Fruit fly (Drosophila melanogaster) whole organism, embryonic: Measurements from ENCODE around the gene Set2.

Source experiments
- Ada2b ChIP-seq: fragments of 200-800 bp; sonication (Bioruptor generic); IDR thresholded peaks from 2 replicates; pipeline ENCODE4 v1.3.6; 2022; ENCODE audit warnings: missing biosample characterization, missing genetic modification characterization
- CG10543 ChIP-seq: fragments of 200-800 bp; sonication (Bioruptor generic); optimal IDR thresholded peaks from 3 replicates; lab custom pipeline; 2017; ENCODE audit warnings: missing biosample characterization, mild to moderate bottlenecking, missing genetic modification characterization, moderate library complexity
- CG10979 ChIP-seq: fragments of 200-800 bp; sonication (Bioruptor generic); optimal IDR thresholded peaks from 2 replicates; lab custom pipeline; 2018; ENCODE audit warnings: missing biosample characterization, mild to moderate bottlenecking, missing genetic modification characterization, moderate library complexity
- CG1233 ChIP-seq: fragments of 200-800 bp; sonication (Bioruptor generic); optimal IDR thresholded peaks from 4 replicates; lab custom pipeline; 2018; ENCODE audit warnings: missing biosample characterization, mild to moderate bottlenecking, missing genetic modification characterization
- CG1529 ChIP-seq: fragments of 200-800 bp; sonication (Bioruptor generic); optimal IDR thresholded peaks from 3 replicates; lab custom pipeline; 2018; ENCODE audit warnings: missing biosample characterization, missing genetic modification characterization
- CG15601 ChIP-seq: fragments of 200-800 bp; sonication (Bioruptor generic); optimal IDR thresholded peaks from 3 replicates; lab custom pipeline; 2019; ENCODE audit warnings: missing biosample characterization, mild to moderate bottlenecking, missing genetic modification characterization, moderate library complexity
- CG16813 ChIP-seq: fragments of 200-800 bp; sonication (Bioruptor generic); IDR thresholded peaks from 3 replicates; pipeline ENCODE4 v1.3.6; 2022; ENCODE audit warnings: missing biosample characterization, missing genetic modification characterization; ENCODE audit not compliant: partially characterized antibody
- CG17361 ChIP-seq: fragments of 200-800 bp; sonication (Bioruptor generic); IDR thresholded peaks from 3 replicates; pipeline ENCODE4 v1.3.6; 2022; ENCODE audit warnings: missing biosample characterization, missing genetic modification characterization
- CG18011 ChIP-seq: fragments of 200-800 bp; sonication (Bioruptor generic); optimal IDR thresholded peaks from 2 replicates; lab custom pipeline; 2017; ENCODE audit warnings: missing biosample characterization, missing genetic modification characterization, mild to moderate bottlenecking, moderate library complexity, missing genotype
- CG2116 ChIP-seq: fragments of 200-800 bp; sonication (Bioruptor generic); optimal IDR thresholded peaks from 3 replicates; lab custom pipeline; 2018; ENCODE audit warnings: missing biosample characterization, mild to moderate bottlenecking, missing genetic modification characterization
- CG30020 ChIP-seq: fragments of 200-800 bp; optimal IDR thresholded peaks from 2 replicates; lab custom pipeline; 2019; ENCODE audit warnings: missing biosample characterization, mild to moderate bottlenecking, missing genetic modification characterization, moderate library complexity
- CG31224 ChIP-seq: fragments of 200-800 bp; sonication (Bioruptor generic); IDR thresholded peaks from 2 replicates; pipeline ENCODE4 v1.3.6; 2022; ENCODE audit warnings: missing biosample characterization, missing genetic modification characterization
- CG3281 ChIP-seq: fragments of 200-800 bp; sonication (Bioruptor generic); optimal IDR thresholded peaks from 3 replicates; lab custom pipeline; 2017; ENCODE audit warnings: missing biosample characterization, mild to moderate bottlenecking, missing genetic modification characterization
- CG34224 ChIP-seq: fragments of 200-800 bp; sonication (Bioruptor generic); IDR thresholded peaks from 3 replicates; pipeline ENCODE4 v1.3.6; 2022; ENCODE audit warnings: missing biosample characterization, missing genetic modification characterization; ENCODE audit not compliant: partially characterized antibody
- CG4424 ChIP-seq: fragments of 200-800 bp; sonication (Bioruptor generic); optimal IDR thresholded peaks from 3 replicates; lab custom pipeline; 2016; ENCODE audit warnings: missing biosample characterization, missing genetic modification characterization
- CG5180 ChIP-seq: fragments of 200-800 bp; sonication (Bioruptor generic); optimal IDR thresholded peaks from 3 replicates; lab custom pipeline; 2017; ENCODE audit warnings: missing biosample characterization, missing genetic modification characterization, mild to moderate bottlenecking, moderate library complexity, missing genetic modification reagents
- CG7745 ChIP-seq: fragments of 200-800 bp; sonication (Bioruptor generic); optimal IDR thresholded peaks from 2 replicates; lab custom pipeline; 2018; ENCODE audit warnings: missing biosample characterization, mild to moderate bottlenecking, missing genetic modification characterization, moderate library complexity
- CG8765 ChIP-seq: fragments of 200-800 bp; sonication (Bioruptor generic); IDR thresholded peaks from 2 replicates; pipeline ENCODE4 v1.3.6; 2022; ENCODE audit warnings: missing biosample characterization, missing genetic modification characterization
- CG9727 ChIP-seq: fragments of 200-800 bp; sonication (Bioruptor generic); optimal IDR thresholded peaks from 3 replicates; lab custom pipeline; 2017; ENCODE audit warnings: missing biosample characterization, mild to moderate bottlenecking, missing genetic modification characterization
- CG9797 ChIP-seq: fragments of 200-800 bp; sonication (Bioruptor generic); optimal IDR thresholded peaks from 3 replicates; lab custom pipeline; 2018; ENCODE audit warnings: missing biosample characterization, mild to moderate bottlenecking, missing genetic modification characterization
- CG9876 ChIP-seq: fragments of 200-800 bp; sonication (Bioruptor generic); optimal IDR thresholded peaks from 2 replicates; lab custom pipeline; 2016; ENCODE audit warnings: missing biosample characterization, missing genetic modification characterization
- Chrac-16 ChIP-seq: fragments of 200-800 bp; sonication (Bioruptor generic); optimal IDR thresholded peaks from 3 replicates; lab custom pipeline; 2016; ENCODE audit warnings: missing biosample characterization, missing genetic modification characterization
- Dek ChIP-seq: fragments of 200-800 bp; sonication (Bioruptor generic); optimal IDR thresholded peaks from 3 replicates; lab custom pipeline; 2019; ENCODE audit warnings: missing biosample characterization, mild to moderate bottlenecking, missing genetic modification characterization, moderate library complexity
- Dip3 ChIP-seq: fragments of 200-800 bp; sonication (Bioruptor generic); optimal IDR thresholded peaks from 3 replicates; lab custom pipeline; 2016; ENCODE audit warnings: missing biosample characterization, missing genetic modification characterization
- HLH4C ChIP-seq: fragments of 200-800 bp; sonication (Bioruptor generic); IDR thresholded peaks from 3 replicates; pipeline ENCODE4 v1.3.6; 2022; ENCODE audit warnings: missing biosample characterization, missing genetic modification characterization; ENCODE audit not compliant: partially characterized antibody
- Mrtf ChIP-seq: fragments of 200-800 bp; sonication (Bioruptor generic); IDR thresholded peaks from 3 replicates; pipeline ENCODE4 v1.3.6; 2022; ENCODE audit warnings: missing biosample characterization, missing genetic modification characterization
- NC2α ChIP-seq: fragments of 200-800 bp; sonication (Bioruptor generic); optimal IDR thresholded peaks from 2 replicates; lab custom pipeline; 2016; ENCODE audit warnings: missing biosample characterization, missing genetic modification characterization
- Ssrp ChIP-seq: fragments of 200-800 bp; sonication (Bioruptor generic); optimal IDR thresholded peaks from 2 replicates; lab custom pipeline; 2018; ENCODE audit warnings: missing biosample characterization, mild to moderate bottlenecking, missing genetic modification characterization, moderate library complexity
- crc ChIP-seq: fragments of 200-800 bp; sonication (Bioruptor generic); optimal IDR thresholded peaks from 2 replicates; lab custom pipeline; 2016; ENCODE audit warnings: missing biosample characterization, missing genetic modification characterization
- en ChIP-seq: fragments of 200-800 bp; sonication (Bioruptor generic); optimal IDR thresholded peaks from 2 replicates; lab custom pipeline; 2016; ENCODE audit warnings: missing biosample characterization, missing genetic modification characterization
- esg ChIP-seq: fragments of 200-800 bp; sonication (Bioruptor generic); conservative IDR thresholded peaks from 2 replicates; pipeline ENCODE4 v1.3.6; 2022; ENCODE audit warnings: missing biosample characterization, missing genetic modification characterization
- fru ChIP-seq: fragments of >200 bp; optimal IDR thresholded peaks from 2 replicates; lab custom pipeline; 2017
- grn ChIP-seq: fragments of 200-800 bp; sonication (Bioruptor generic); optimal IDR thresholded peaks from 3 replicates; lab custom pipeline; 2017; ENCODE audit warnings: missing biosample characterization, missing genetic modification characterization
- gsb ChIP-seq: fragments of 200-800 bp; sonication (Bioruptor generic); IDR thresholded peaks from 2 replicates; pipeline ENCODE4 v1.3.6; 2022; ENCODE audit warnings: missing biosample characterization, missing genetic modification characterization
- lbe ChIP-seq: fragments of 200-800 bp; sonication (Bioruptor generic); optimal IDR thresholded peaks from 2 replicates; lab custom pipeline; 2016; ENCODE audit warnings: missing biosample characterization, mild to moderate bottlenecking, missing genetic modification characterization
- nmo ChIP-seq: fragments of 200-800 bp; sonication (Bioruptor generic); optimal IDR thresholded peaks from 2 replicates; lab custom pipeline; 2018; ENCODE audit warnings: missing biosample characterization, mild to moderate bottlenecking, missing genetic modification characterization, moderate library complexity
- pan ChIP-seq, 4 experiments: fragments of >200 bp in 3 of 4; fragments of 200-800 bp in 1 of 4; sonication (Bioruptor generic) in 1 of 4; optimal IDR thresholded peaks in 3 of 4; IDR thresholded peaks in 1 of 4; 2 replicates each; pipeline versions ENCODE4 v1.3.6 to Lab custom; 2017 to 2022; ENCODE audit warnings: missing biosample characterization in 2 of 4, missing genetic modification characterization in 2 of 4, mixed read lengths in 1 of 4
- pum ChIP-seq: fragments of 200-800 bp; sonication (Bioruptor generic); optimal IDR thresholded peaks from 2 replicates; lab custom pipeline; 2016; ENCODE audit warnings: missing biosample characterization, missing genetic modification characterization
- sens ChIP-seq: fragments of 200-800 bp; sonication (Bioruptor generic); peaks from one replicate; lab custom pipeline; 2016; ENCODE audit warnings: missing biosample characterization, missing genetic modification characterization
- shn ChIP-seq: fragments of 200-800 bp; sonication (Bioruptor generic); optimal IDR thresholded peaks from 3 replicates; lab custom pipeline; 2016; ENCODE audit warnings: missing biosample characterization, missing genetic modification characterization
- sim ChIP-seq: fragments of 200-800 bp; sonication (Bioruptor generic); IDR thresholded peaks from 2 replicates; pipeline ENCODE4 v1.3.6; 2022; ENCODE audit warnings: missing biosample characterization, missing genetic modification characterization
- tin ChIP-seq: fragments of 200-800 bp; sonication (Bioruptor generic); optimal IDR thresholded peaks from 3 replicates; lab custom pipeline; 2016; ENCODE audit warnings: missing biosample characterization, missing genetic modification characterization
- tna ChIP-seq: fragments of 200-800 bp; sonication (Bioruptor generic); IDR thresholded peaks from 2 replicates; pipeline ENCODE4 v1.3.6; 2022; ENCODE audit warnings: missing biosample characterization, missing genetic modification characterization; ENCODE audit not compliant: partially characterized antibody
- toy ChIP-seq: fragments of 200-800 bp; sonication (Bioruptor generic); IDR thresholded peaks from 2 replicates; pipeline ENCODE4 v1.3.6; 2022; ENCODE audit warnings: missing biosample characterization, missing genetic modification characterization
- ttk ChIP-seq: fragments of 200-800 bp; sonication (Bioruptor generic); IDR thresholded peaks from 2 replicates; pipeline ENCODE4 v2.1.2; 2022; ENCODE audit warnings: missing biosample characterization, missing genetic modification characterization
- tup ChIP-seq: fragments of 200-800 bp; sonication (Bioruptor generic); optimal IDR thresholded peaks from 2 replicates; lab custom pipeline; 2016; ENCODE audit warnings: missing biosample characterization, mild to moderate bottlenecking, missing genetic modification characterization, moderate library complexity
- usp ChIP-seq: fragments of >200 bp; optimal IDR thresholded peaks from 2 replicates; lab custom pipeline; 2017; ENCODE audit warnings: missing biosample characterization, missing genetic modification characterization
- zfh2 ChIP-seq: fragments of 200-800 bp; sonication (Bioruptor generic); optimal IDR thresholded peaks from 2 replicates; lab custom pipeline; 2016; ENCODE audit warnings: missing biosample characterization, missing genetic modification characterization

The Set2 gene

dm6 chrX:13403962-13404830, 8.8 kb upstream of the Set2 start, which contains the start of gene GstT4 (continued):
- TF ChIP-seq CG34224 (GFP tag; lab: Robert Waterston, UW) (peak; percentile 12; the same call in 1 of the 3 replicates), CG9797 (no peak), CG30020 (peak; percentile 11), CG10543 (GFP tag; lab: Kevin White, UChicago) (no peak), tna (GFP tag; lab: Robert Waterston, UW) (no peak), tup (GFP tag; lab: Kevin White, UChicago) (no peak), tin (GFP tag; lab: Kevin White, UChicago) (peak; percentile 40), Ssrp (tag; lab: Kevin White, UChicago) (peak; percentile 32), CG18011 (no peak), en (GFP tag; lab: Kevin White, UChicago) (no peak), CG2116 (GFP tag; lab: Kevin White, UChicago) (no peak), shn (GFP tag; lab: Kevin White, UChicago) (peak; percentile 56), CG10979 (tag; lab: Kevin White, UChicago) (peak; percentile 44), CG17361 (peak; percentile 81), NC2α (GFP tag; lab: Kevin White, UChicago) (peak; percentile 6), CG9876 (peak; percentile 33), usp (GFP tag; lab: Kevin White, UChicago) (no peak), pan (optimal IDR thresholded peaks at IDR 0.05; lab: Kevin White, UChicago) (no peak), pan (GFP tag; optimal IDR thresholded peaks at IDR 0.05 in 1 of 2, IDR thresholded peaks at IDR 0.05 in 1 of 2) (peak in 1 of 2 experiments; percentile 35), CG5180 (GFP tag; lab: Kevin White, UChicago) (no peak), CG8765 (GFP tag; lab: Robert Waterston, UW) (no peak), Chrac-16 (no peak), lbe (GFP tag; lab: Kevin White, UChicago) (peak; percentile 81), fru (no peak), Mrtf (GFP tag; lab: Robert Waterston, UW) (0 out of 3 replicates have a peak, but pooled peaks have one; percentile 29), HLH4C (GFP tag; lab: Robert Waterston, UW) (no peak), Ada2b (no peak), pum (GFP tag; lab: Kevin White, UChicago) (peak; percentile 34), nmo (peak; percentile 70), CG16813 (no peak), esg (GFP tag; lab: Robert Waterston, UW) (peak; percentile 17; the same call in 1 of the 2 replicates), CG4424 (GFP tag; lab: Kevin White, UChicago) (peak; percentile 33), CG1529 (GFP tag; lab: Kevin White, UChicago) (peak; percentile 4), CG7745 (tag; lab: Kevin White, UChicago) (no peak), ttk (GFP tag; lab: Robert Waterston, UW) (peak; percentile 9; the same call in 1 of the 2 replicates), sim (GFP tag; lab: Robert Waterston, UW) (no peak), Dip3 (GFP tag; lab: Kevin White, UChicago) (peak; percentile 36), CG3281 (GFP tag; lab: Kevin White, UChicago) (peak; percentile 1), sens (GFP tag; lab: Kevin White, UChicago) (peak; percentile 87), Dek (tag; lab: Kevin White, UChicago) (peak; percentile 3), CG9727 (GFP tag; lab: Kevin White, UChicago) (peak; percentile 38), CG1233 (peak; percentile 10), zfh2 (GFP tag; lab: Kevin White, UChicago) (peak; percentile 59), gsb (GFP tag; lab: Robert Waterston, UW) (peak; percentile 64), CG15601 (tag; lab: Kevin White, UChicago) (no peak), toy (GFP tag; lab: Robert Waterston, UW) (no peak), grn (no peak), CG31224 (GFP tag; lab: Robert Waterston, UW) (peak; percentile 18; the same call in 1 of the 2 replicates), crc (GFP tag; lab: Kevin White, UChicago) (peak; percentile 42)
